Fruit fly (Drosophila melanogaster) whole organism, adult: ENCODE data around the gene mRpL2.

Experiments
- CG11617 ChIP-seq: fragments of 200-800 bp; sonication (Bioruptor generic); optimal IDR thresholded peaks from 2 replicates; lab custom pipeline; 2017; ENCODE audit warnings: mild to moderate bottlenecking, missing biosample characterization, missing genetic modification reagents, missing genetic modification characterization
- CG12768 ChIP-seq: fragments of 200-800 bp; sonication (Bioruptor generic); optimal IDR thresholded peaks from 2 replicates; lab custom pipeline; 2017; ENCODE audit warnings: missing biosample characterization, missing genetic modification characterization, mild to moderate bottlenecking, moderate library complexity, missing genetic modification reagents
- CG14711 ChIP-seq: fragments of 200-800 bp; sonication (Bioruptor generic); optimal IDR thresholded peaks from 2 replicates; lab custom pipeline; 2018; ENCODE audit warnings: missing biosample characterization, mild to moderate bottlenecking, missing genetic modification characterization, moderate library complexity
- CG1620 ChIP-seq: fragments of 200-800 bp; sonication (Bioruptor generic); optimal IDR thresholded peaks from 2 replicates; lab custom pipeline; 2016; ENCODE audit warnings: missing biosample characterization, missing genetic modification characterization
- CG33017 ChIP-seq: fragments of 200-800 bp; sonication (Bioruptor generic); optimal IDR thresholded peaks from 2 replicates; lab custom pipeline; 2018; ENCODE audit warnings: missing biosample characterization, mild to moderate bottlenecking, missing genetic modification characterization, moderate library complexity
- CG5204 ChIP-seq: fragments of 200-800 bp; sonication (Bioruptor generic); optimal IDR thresholded peaks from 2 replicates; lab custom pipeline; 2016; ENCODE audit warnings: missing biosample characterization, missing genetic modification characterization
- CG7045 ChIP-seq: fragments of 200-800 bp; sonication (Bioruptor generic); optimal IDR thresholded peaks from 2 replicates; lab custom pipeline; 2017; ENCODE audit warnings: missing biosample characterization, mild to moderate bottlenecking, missing genetic modification characterization
- CG7101 ChIP-seq: fragments of 200-800 bp; sonication (Bioruptor generic); optimal IDR thresholded peaks from 2 replicates; lab custom pipeline; 2018; ENCODE audit warnings: missing biosample characterization, mild to moderate bottlenecking, missing genetic modification characterization, moderate library complexity
- Clk ChIP-seq: fragments of 200-800 bp; sonication (Bioruptor generic); optimal IDR thresholded peaks from 2 replicates; lab custom pipeline; 2017; ENCODE audit warnings: missing biosample characterization, missing genetic modification characterization
- Crg-1 ChIP-seq: fragments of 200-800 bp; sonication (Bioruptor generic); optimal IDR thresholded peaks from 2 replicates; lab custom pipeline; 2016; ENCODE audit warnings: missing biosample characterization, missing genetic modification characterization
- Hr96 ChIP-seq: fragments of 200-800 bp; sonication (Bioruptor generic); optimal IDR thresholded peaks from 2 replicates; lab custom pipeline; 2016; ENCODE audit warnings: missing biosample characterization, missing genetic modification characterization
- Mnt ChIP-seq: fragments of 200-800 bp; sonication (Bioruptor generic); optimal IDR thresholded peaks from 2 replicates; lab custom pipeline; 2016; ENCODE audit warnings: missing biosample characterization, mild to moderate bottlenecking, missing genetic modification characterization
- bab1 ChIP-seq: fragments of 200-800 bp; sonication (Bioruptor generic); optimal IDR thresholded peaks from 3 replicates; lab custom pipeline; 2019; ENCODE audit warnings: missing biosample characterization, mild to moderate bottlenecking, missing genetic modification characterization, moderate library complexity
- cic ChIP-seq: fragments of 200-800 bp; sonication (Bioruptor generic); optimal IDR thresholded peaks from 2 replicates; lab custom pipeline; 2017; ENCODE audit warnings: missing biosample characterization, mild to moderate bottlenecking, missing genetic modification characterization, moderate library complexity
- cnc ChIP-seq, 2 experiments: fragments of >200 bp; optimal IDR thresholded peaks; 2 replicates each; lab custom pipeline; 2017
- kay ChIP-seq: fragments of 200-800 bp; sonication (Bioruptor generic); peaks from one replicate; lab custom pipeline; 2016; ENCODE audit warnings: missing biosample characterization, missing genetic modification characterization, borderline replicate concordance
- ovo ChIP-seq: fragments of 200-800 bp; sonication (Bioruptor generic); optimal IDR thresholded peaks from 2 replicates; lab custom pipeline; 2016; ENCODE audit warnings: missing biosample characterization, missing genetic modification characterization
- pad ChIP-seq: fragments of 200-800 bp; sonication (Bioruptor generic); optimal IDR thresholded peaks from 3 replicates; lab custom pipeline; 2017; ENCODE audit warnings: missing biosample characterization, missing genetic modification characterization, mild to moderate bottlenecking, moderate library complexity, missing genetic modification reagents
- tj ChIP-seq: fragments of 200-800 bp; sonication (Bioruptor generic); optimal IDR thresholded peaks from 3 replicates; lab custom pipeline; 2017; ENCODE audit warnings: missing biosample characterization, mild to moderate bottlenecking, missing genetic modification characterization, moderate library complexity
- toe ChIP-seq: fragments of 200-800 bp; sonication (Bioruptor generic); optimal IDR thresholded peaks from 2 replicates; lab custom pipeline; 2016; ENCODE audit warnings: missing biosample characterization, missing genetic modification characterization

mRpL2 gene

dm6 chr3L:11118627-11119395 is 1.8 kb upstream of the mRpL2 start:
- TF ChIP-seq CG7101 (peak; percentile 70), CG7045 (GFP tag; lab: Kevin White, UChicago) (peak; percentile 48), CG12768 (GFP tag; lab: Kevin White, UChicago) (peak; percentile 68), CG14711 (tag; lab: Kevin White, UChicago) (peak; percentile 60), pad (GFP tag; lab: Kevin White, UChicago) (peak; percentile 78), Clk (GFP tag; lab: Kevin White, UChicago) (peak; percentile 54), CG33017 (peak; percentile 19), Crg-1 (GFP tag; lab: Kevin White, UChicago) (peak; percentile 66), toe (GFP tag; lab: Kevin White, UChicago) (no peak), CG5204 (GFP tag; lab: Kevin White, UChicago) (no peak), Mnt (GFP tag; lab: Kevin White, UChicago) (peak; percentile 85), kay (GFP tag; lab: Kevin White, UChicago) (peak; percentile 97), Hr96 (GFP tag; lab: Kevin White, UChicago) (peak; percentile 34), bab1 (GFP tag; lab: Kevin White, UChicago) (no peak), cnc (optimal IDR thresholded peaks at IDR 0.05; lab: Kevin White, UChicago) (no peak), tj (peak; percentile 40), cic (GFP tag; lab: Kevin White, UChicago) (peak; percentile 98), CG11617 (GFP tag; lab: Kevin White, UChicago) (no peak), ovo (GFP tag; lab: Kevin White, UChicago) (peak; percentile 80), CG1620 (GFP tag; lab: Kevin White, UChicago) (no peak)

- TF ChIP-seq Crg-1 (GFP tag; lab: Kevin White, UChicago), result peak; percentile 56
- no peak for TF ChIP-seq ovo (GFP tag; lab: Kevin White, UChicago)
- TF ChIP-seq tj, result no peak
- TF ChIP-seq pad (GFP tag; lab: Kevin White, UChicago), result peak; percentile 10
- no peak for TF ChIP-seq cic (GFP tag; lab: Kevin White, UChicago)
- peak; percentile 1 for TF ChIP-seq CG7045 (GFP tag; lab: Kevin White, UChicago)
- TF ChIP-seq Mnt (GFP tag; lab: Kevin White, UChicago), result peak; percentile 7
- TF ChIP-seq CG1620 (GFP tag; lab: Kevin White, UChicago), result peak; percentile 20
- no peak for TF ChIP-seq CG33017
- peak; percentile 77 for TF ChIP-seq CG14711 (tag; lab: Kevin White, UChicago)
- peak; percentile 15 for TF ChIP-seq CG12768 (GFP tag; lab: Kevin White, UChicago)
- TF ChIP-seq bab1 (GFP tag; lab: Kevin White, UChicago), result no peak
- no peak for TF ChIP-seq cnc (optimal IDR thresholded peaks at IDR 0.05; lab: Kevin White, UChicago)
- TF ChIP-seq CG11617 (GFP tag; lab: Kevin White, UChicago), result no peak
- TF ChIP-seq CG5204 (GFP tag; lab: Kevin White, UChicago), result no peak
- TF ChIP-seq Clk (GFP tag; lab: Kevin White, UChicago), result no peak
- no peak for TF ChIP-seq kay (GFP tag; lab: Kevin White, UChicago)
- no peak for TF ChIP-seq toe (GFP tag; lab: Kevin White, UChicago)
- TF ChIP-seq Hr96 (GFP tag; lab: Kevin White, UChicago), result no peak
- TF ChIP-seq CG7101, result no peak
These were observed 1.2 kb upstream of the mRpL2 start for dm6 chr3L:11119396-11119900.

- no peak for TF ChIP-seq CG33017
- TF ChIP-seq ovo (GFP tag; lab: Kevin White, UChicago), result peak; percentile 47
These were observed 687 bp upstream of the mRpL2 start for dm6 chr3L:11119901-11120418.

dm6 chr3L:11123088-11123487 is 2.4 kb downstream of the mRpL2 start, which contains the start of the genes Ufd1 and NaPi-III:
Gene Ufd1 (minus strand): TSS chr3L:11123216.
Gene NaPi-III (plus strand): TSS chr3L:11123348.
- no peak for TF ChIP-seq ovo (GFP tag; lab: Kevin White, UChicago)
- peak; percentile 47 for TF ChIP-seq CG11617 (GFP tag; lab: Kevin White, UChicago)
- peak; percentile 45 for TF ChIP-seq CG7101
- no peak for TF ChIP-seq CG7045 (GFP tag; lab: Kevin White, UChicago)
- TF ChIP-seq kay (GFP tag; lab: Kevin White, UChicago), result no peak
- TF ChIP-seq CG12768 (GFP tag; lab: Kevin White, UChicago), result no peak
- TF ChIP-seq cnc (optimal IDR thresholded peaks at IDR 0.05; lab: Kevin White, UChicago), result peak in 1 of 2 experiments; percentile 21
- TF ChIP-seq Hr96 (GFP tag; lab: Kevin White, UChicago), result peak; percentile 24
- no peak for TF ChIP-seq CG14711 (tag; lab: Kevin White, UChicago)
- no peak for TF ChIP-seq Crg-1 (GFP tag; lab: Kevin White, UChicago)
- no peak for TF ChIP-seq Clk (GFP tag; lab: Kevin White, UChicago)
- TF ChIP-seq bab1 (GFP tag; lab: Kevin White, UChicago), result peak; percentile 71
- peak; percentile 51 for TF ChIP-seq CG1620 (GFP tag; lab: Kevin White, UChicago)
- TF ChIP-seq toe (GFP tag; lab: Kevin White, UChicago), result no peak
- no peak for TF ChIP-seq pad (GFP tag; lab: Kevin White, UChicago)
- TF ChIP-seq tj, result peak; percentile 26
- no peak for TF ChIP-seq CG33017
- TF ChIP-seq Mnt (GFP tag; lab: Kevin White, UChicago), result peak; percentile 73
- peak; percentile 73 for TF ChIP-seq cic (GFP tag; lab: Kevin White, UChicago)
- no peak for TF ChIP-seq CG5204 (GFP tag; lab: Kevin White, UChicago)
